Worm (Caenorhabditis elegans) whole organism, mixed stage, embryonic: Measurements from ENCODE around the gene K09E2.1.

Experiments used
- bed-3 ChIP-seq: fragments of 200-800 bp; sonication (Bioruptor generic); optimal IDR thresholded peaks from 3 replicates; lab custom pipeline; 2018; ENCODE audit warnings: mild to moderate bottlenecking, missing genetic modification characterization, moderate library complexity, missing compliant biosample characterization
- ceh-83 ChIP-seq: fragments of 200-800 bp; sonication (Bioruptor generic); optimal IDR thresholded peaks from 2 replicates; lab custom pipeline; 2018; ENCODE audit warnings: mild to moderate bottlenecking, missing genetic modification characterization, missing compliant biosample characterization
- elt-3 ChIP-seq: fragments of 150-350 bp; optimal IDR thresholded peaks from 2 replicates; lab custom pipeline; 2014; ENCODE audit warnings: missing biosample characterization, missing genetic modification characterization
- nhr-12 ChIP-seq: fragments of 150-350 bp; optimal IDR thresholded peaks from 2 replicates; lab custom pipeline; 2014; ENCODE audit warnings: missing biosample characterization, missing genetic modification characterization
- unc-39 ChIP-seq: fragments of 150-350 bp; optimal IDR thresholded peaks from 2 replicates; lab custom pipeline; 2014; ENCODE audit warnings: missing biosample characterization, missing genetic modification characterization
- unc-62 ChIP-seq: fragments of 150-350 bp; optimal IDR thresholded peaks from 2 replicates; lab custom pipeline; 2014; ENCODE audit warnings: missing biosample characterization, missing genetic modification reagents, missing genetic modification characterization
- ztf-11 ChIP-seq: fragments of 150-350 bp; optimal IDR thresholded peaks from 2 replicates; lab custom pipeline; 2014; ENCODE audit warnings: missing biosample characterization, missing genetic modification characterization

DNA sequence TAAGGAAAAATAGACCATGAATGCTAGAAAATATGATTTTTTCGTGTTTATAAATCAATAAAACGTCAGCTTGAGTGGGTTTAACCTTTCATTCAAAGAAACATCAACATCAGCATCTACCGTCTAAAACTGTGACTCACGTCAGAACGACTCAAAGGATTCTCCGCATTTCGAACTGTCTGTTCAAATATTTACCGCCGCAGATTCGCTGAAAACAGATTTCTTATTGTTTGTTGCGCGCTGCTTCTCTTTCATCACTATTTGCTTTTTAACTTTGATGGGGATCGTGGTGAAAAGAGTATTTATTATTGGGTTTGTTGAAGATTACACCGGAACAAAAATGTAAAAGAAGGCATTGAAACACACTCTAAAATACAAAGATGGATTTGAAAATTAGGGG lies 39.6 kb downstream of the K09E2.1 start:
- no peak for TF ChIP-seq unc-39
- TF ChIP-seq elt-3 (tag; lab: Kevin White, UChicago): no peak
- no peak for TF ChIP-seq ceh-83 (GFP tag; lab: Kevin White, UChicago)
- TF ChIP-seq unc-62 (GFP tag; lab: Kevin White, UChicago): no peak
- TF ChIP-seq nhr-12: no peak
- TF ChIP-seq bed-3 (GFP tag; lab: Kevin White, UChicago): no peak
- no peak for TF ChIP-seq ztf-11 (tag; lab: Kevin White, UChicago)
